Fruit fly (Drosophila melanogaster): ENCODE measurements around the gene CG43089.

DNA sequence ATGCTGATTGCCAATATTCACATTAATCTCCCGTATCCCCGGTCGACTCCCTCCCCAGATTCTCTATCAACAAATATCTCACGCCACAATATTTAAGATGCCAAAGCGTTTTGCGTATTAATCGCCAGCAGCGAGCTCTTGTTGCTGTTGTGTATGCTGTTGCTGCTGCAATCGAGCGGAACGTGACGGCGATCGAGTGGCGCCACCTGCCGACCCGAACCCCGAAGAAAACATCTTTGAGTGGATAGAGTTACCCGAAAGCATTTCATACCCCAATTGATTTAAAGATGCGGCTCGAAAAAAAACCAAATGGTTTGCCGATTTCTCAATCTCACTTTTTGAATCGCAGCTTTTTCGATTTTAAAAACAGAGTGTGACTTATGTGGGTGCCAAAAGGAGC lies 35.5 kb upstream of the CG43089 start:
- no peak for TF ChIP-seq cic (GFP tag; optimal IDR thresholded peaks at IDR 0.05)
- no peak for TF ChIP-seq Clk (GFP tag; optimal IDR thresholded peaks at IDR 0.05)
- no peak for TF ChIP-seq pad (GFP tag; optimal IDR thresholded peaks at IDR 0.05)
- no peak for TF ChIP-seq tj (GFP tag; optimal IDR thresholded peaks at IDR 0.05)
- TF ChIP-seq CG12768 (GFP tag; optimal IDR thresholded peaks at IDR 0.05), result no peak
- TF ChIP-seq CG14711 (tag; optimal IDR thresholded peaks at IDR 0.05), result no peak
- no peak for TF ChIP-seq kay (GFP tag; ENCODE audit: borderline replicate concordance)
- TF ChIP-seq Crg-1 (GFP tag; optimal IDR thresholded peaks at IDR 0.05), result no peak

All from whole organism, adult.